Worm (Caenorhabditis elegans) whole organism, early embryonic: Measurements from ENCODE around the gene clec-148.

Source experiments
- aly-1 ChIP-seq: sonication (generic microtip); optimal IDR thresholded peaks from 2 replicates; lab custom pipeline; 2016; ENCODE audit warnings: missing genetic modification characterization, missing compliant biosample characterization
- ama-1 ChIP-seq: fragments of 150-350 bp; optimal IDR thresholded peaks from 2 replicates; lab custom pipeline; 2014
- ceh-13 ChIP-seq: fragments of 200-800 bp; sonication (Bioruptor generic); optimal IDR thresholded peaks from 2 replicates; lab custom pipeline; 2018; ENCODE audit warnings: mild to moderate bottlenecking, missing genetic modification characterization, missing compliant biosample characterization
- ceh-36 ChIP-seq: sonication (generic microtip); optimal IDR thresholded peaks from 2 replicates; lab custom pipeline; 2016; ENCODE audit warnings: missing genetic modification characterization, inconsistent platforms, missing compliant biosample characterization
- scrt-1 ChIP-seq: fragments of 200-800 bp; sonication (Bioruptor generic); IDR thresholded peaks from 2 replicates; pipeline ENCODE4 v1.3.6; 2022; ENCODE audit warnings: missing genetic modification characterization, missing compliant biosample characterization
- tbx-37 ChIP-seq: fragments of 200-800 bp; sonication (Bioruptor generic); conservative IDR thresholded peaks from 2 replicates; pipeline ENCODE4 v1.3.6; 2022; ENCODE audit warnings: missing genetic modification reagents, missing genetic modification characterization, missing compliant biosample characterization

DNA sequence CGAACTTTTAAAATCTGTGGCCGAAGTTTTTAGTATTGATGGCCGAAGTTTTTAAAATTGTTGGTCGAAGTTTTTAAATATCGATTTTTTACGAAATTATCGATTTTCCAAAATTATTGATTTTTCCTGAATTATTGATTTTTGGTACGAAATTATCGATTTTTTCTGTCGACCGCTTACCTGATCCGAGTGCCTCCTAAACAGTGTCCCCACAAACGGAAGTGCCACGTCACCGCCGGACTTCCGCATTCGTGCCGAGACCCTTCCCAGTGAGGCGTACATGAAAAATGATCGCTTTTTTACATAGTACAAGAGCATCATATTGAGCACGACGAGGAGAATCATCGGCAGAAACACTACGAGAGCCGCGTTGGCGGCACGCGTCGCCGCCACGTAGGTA, 28.3 kb upstream of the clec-148 start:
- TF ChIP-seq ama-1 (lab: Kevin White, UChicago) (no peak), ceh-36 (tag; lab: Kevin White, UChicago) (no peak), aly-1 (tag; lab: Kevin White, UChicago) (no peak), tbx-37 (GFP tag; lab: Robert Waterston, UW) (no peak), ceh-13 (GFP tag; lab: Kevin White, UChicago) (no peak), scrt-1 (GFP tag; lab: Robert Waterston, UW) (no peak)
